ENCODE assay signal across 3 fruit fly cellular contexts in the genomic region with DNA sequence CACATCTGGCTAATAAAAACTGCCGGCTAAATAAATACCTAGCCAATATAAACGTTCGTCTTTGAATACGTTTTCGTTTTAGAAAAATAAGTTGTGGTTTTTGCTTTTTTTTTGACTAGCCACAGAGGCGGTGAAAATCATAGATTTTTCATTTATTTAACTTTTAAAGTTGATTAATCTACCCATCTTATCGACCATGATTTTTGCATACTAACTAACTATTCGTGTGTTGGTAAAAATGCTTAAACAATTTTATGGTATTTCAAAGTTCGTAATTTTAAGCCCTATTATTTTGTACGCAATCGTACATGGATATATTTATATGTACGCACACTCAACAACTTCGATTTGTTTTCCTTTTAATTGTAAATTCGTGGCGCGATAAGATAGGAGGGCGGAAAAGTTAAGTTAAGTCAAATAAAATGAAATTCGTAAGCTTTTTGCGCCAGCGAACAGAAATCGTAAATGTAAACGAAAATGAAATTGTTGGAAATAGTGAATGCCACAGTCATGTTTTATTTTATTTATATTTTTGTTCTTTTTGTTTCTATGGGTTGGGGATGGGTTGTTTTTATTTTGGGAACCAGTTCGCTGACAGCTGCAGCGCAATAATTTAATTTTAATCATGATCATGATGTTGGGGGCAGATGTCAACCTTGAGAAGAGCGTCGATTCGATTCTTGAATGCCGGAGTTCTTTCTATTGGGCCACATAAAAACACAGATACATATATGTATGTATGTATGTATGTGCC.
TF ChIP-seq lines count a peak whose summit lies in the region.

No protein-coding gene starts in this region.

TF ChIP-seq in whole organism, embryonic, 481 proteins besides CTCF, POLR2A, EP300 and RAD21 (continued from another document and continues in another):
- no peak for TF ChIP-seq CG18011 (GFP tag; optimal IDR thresholded peaks at IDR 0.05; lab: Kevin White, UChicago)
- no peak for TF ChIP-seq CG2199 (GFP tag; IDR thresholded peaks at IDR 0.05; lab: Robert Waterston, UW)
- no peak for TF ChIP-seq sens-2 (GFP tag; IDR thresholded peaks at IDR 0.05; lab: Robert Waterston, UW)
- TF ChIP-seq E2f1 (GFP tag; IDR thresholded peaks at IDR 0.05; lab: Robert Waterston, UW): 0 out of 2 replicates have a peak, but pooled peaks have one; percentile 12
- TF ChIP-seq Blimp-1 (GFP tag; optimal IDR thresholded peaks at IDR 0.05; lab: Kevin White, UChicago): peak; percentile 42
- no peak for TF ChIP-seq sob (GFP tag; IDR thresholded peaks at IDR 0.05; lab: Robert Waterston, UW)
- no peak for TF ChIP-seq p53 (GFP tag; optimal IDR thresholded peaks at IDR 0.05; lab: Kevin White, UChicago)
- no peak for TF ChIP-seq CG6654 (GFP tag; optimal IDR thresholded peaks at IDR 0.05; lab: Kevin White, UChicago)
- TF ChIP-seq pb (GFP tag; optimal IDR thresholded peaks at IDR 0.05; lab: Kevin White, UChicago): no peak
- TF ChIP-seq H15 (GFP tag; IDR thresholded peaks at IDR 0.05; lab: Robert Waterston, UW): no peak
- no peak for TF ChIP-seq CG5245 (GFP tag; optimal IDR thresholded peaks at IDR 0.05; lab: Kevin White, UChicago)
- no peak for TF ChIP-seq CG12299 (tag; optimal IDR thresholded peaks at IDR 0.05; lab: Kevin White, UChicago)
- TF ChIP-seq CG12219 (GFP tag; optimal IDR thresholded peaks at IDR 0.05; lab: Kevin White, UChicago): no peak
- TF ChIP-seq PHDP (tag; optimal IDR thresholded peaks at IDR 0.05; lab: Kevin White, UChicago): peak; percentile 68
- TF ChIP-seq crol (GFP tag; IDR thresholded peaks at IDR 0.05; lab: Robert Waterston, UW): no peak
- TF ChIP-seq org-1 (GFP tag; optimal IDR thresholded peaks at IDR 0.05; lab: Kevin White, UChicago): no peak
- no peak for TF ChIP-seq ac (GFP tag; optimal IDR thresholded peaks at IDR 0.05; lab: Kevin White, UChicago)
- TF ChIP-seq CG12744 (GFP tag; optimal IDR thresholded peaks at IDR 0.05; lab: Kevin White, UChicago): peak; percentile 26
- peak; percentile 27 for TF ChIP-seq CG18476 (GFP tag; optimal IDR thresholded peaks at IDR 0.05; lab: Kevin White, UChicago)
- TF ChIP-seq CG1603 (tag; optimal IDR thresholded peaks at IDR 0.05; lab: Kevin White, UChicago): peak; percentile 5
- TF ChIP-seq tio (GFP tag; optimal IDR thresholded peaks at IDR 0.05; lab: Kevin White, UChicago): no peak
- TF ChIP-seq CG11456 (GFP tag; IDR thresholded peaks at IDR 0.05; lab: Robert Waterston, UW): no peak
- TF ChIP-seq Nf-YC (tag; optimal IDR thresholded peaks at IDR 0.05; lab: Kevin White, UChicago): no peak
- TF ChIP-seq twi (tag; optimal IDR thresholded peaks at IDR 0.05; lab: Kevin White, UChicago): no peak
- TF ChIP-seq CG12155 (GFP tag; optimal IDR thresholded peaks at IDR 0.05; lab: Kevin White, UChicago): no peak
- no peak for TF ChIP-seq grn (GFP tag; optimal IDR thresholded peaks at IDR 0.05; lab: Kevin White, UChicago)
- TF ChIP-seq CkIIα-i1 (GFP tag; IDR thresholded peaks at IDR 0.05; lab: Robert Waterston, UW): no peak
- TF ChIP-seq CG12236 (GFP tag; optimal IDR thresholded peaks at IDR 0.05; lab: Kevin White, UChicago): no peak
- TF ChIP-seq HLH54F (GFP tag; optimal IDR thresholded peaks at IDR 0.05; lab: Kevin White, UChicago): no peak
- peak; percentile 90 for TF ChIP-seq CG11696 (GFP tag; IDR thresholded peaks at IDR 0.05; lab: Robert Waterston, UW)
- no peak for TF ChIP-seq Gug (GFP tag; IDR thresholded peaks at IDR 0.05; lab: Robert Waterston, UW)
- no peak for TF ChIP-seq slou (GFP tag; optimal IDR thresholded peaks at IDR 0.05; lab: Kevin White, UChicago)
- no peak for TF ChIP-seq CG7963 (GFP tag; IDR thresholded peaks at IDR 0.05; lab: Robert Waterston, UW; ENCODE audit: partially characterized antibody)
- TF ChIP-seq CG14860 (GFP tag; IDR thresholded peaks at IDR 0.05; lab: Robert Waterston, UW; ENCODE audit: partially characterized antibody): no peak
- TF ChIP-seq disco-r (GFP tag; optimal IDR thresholded peaks at IDR 0.05; lab: Kevin White, UChicago): no peak
- TF ChIP-seq Atf6 (GFP tag; IDR thresholded peaks at IDR 0.05; lab: Robert Waterston, UW): peak; percentile 76
- TF ChIP-seq gcm2 (GFP tag; optimal IDR thresholded peaks at IDR 0.05; lab: Kevin White, UChicago): no peak
- TF ChIP-seq crc (GFP tag; optimal IDR thresholded peaks at IDR 0.05; lab: Kevin White, UChicago): no peak
- TF ChIP-seq otp (GFP tag; IDR thresholded peaks at IDR 0.05; lab: Robert Waterston, UW): 0 out of 3 replicates have a peak, but pooled peaks have one; percentile 10
- TF ChIP-seq CG10366 (GFP tag; IDR thresholded peaks at IDR 0.05; lab: Robert Waterston, UW): 0 out of 2 replicates have a peak, but pooled peaks have one; percentile 18
- TF ChIP-seq gcm (GFP tag; optimal IDR thresholded peaks at IDR 0.05; lab: Kevin White, UChicago): no peak
- TF ChIP-seq CoRest (tag; optimal IDR thresholded peaks at IDR 0.05; lab: Kevin White, UChicago): peak; percentile 41

TF ChIP-seq in whole organism, prepupa, 60 proteins besides CTCF, POLR2A, EP300 and RAD21 (continued from another document):
- TF ChIP-seq Eip78C (GFP tag; lab: Kevin White, UChicago): peak; percentile 73
- TF ChIP-seq CG31627 (GFP tag; optimal IDR thresholded peaks at IDR 0.05; lab: Kevin White, UChicago): no peak
- TF ChIP-seq spab (GFP tag; optimal IDR thresholded peaks at IDR 0.05; lab: Kevin White, UChicago): no peak

TF ChIP-seq in whole organism, wandering third instar larva, 38 proteins besides CTCF, POLR2A, EP300 and RAD21 (continued from another document):
- TF ChIP-seq lola (GFP tag; optimal IDR thresholded peaks at IDR 0.05; lab: Kevin White, UChicago) (no peak), dsf (GFP tag; optimal IDR thresholded peaks at IDR 0.05; lab: Kevin White, UChicago; ENCODE audit: borderline replicate concordance) (no peak), Abd-B (GFP tag; optimal IDR thresholded peaks at IDR 0.05; lab: Kevin White, UChicago) (no peak), rgr (GFP tag; optimal IDR thresholded peaks at IDR 0.05; lab: Kevin White, UChicago) (peak; percentile 14), Rel (GFP tag; optimal IDR thresholded peaks at IDR 0.05; lab: Kevin White, UChicago) (no peak), Rel (tag; optimal IDR thresholded peaks at IDR 0.05; lab: Kevin White, UChicago) (no peak), dl (GFP tag; optimal IDR thresholded peaks at IDR 0.05; lab: Kevin White, UChicago; ENCODE audit: insufficient read depth in 1 of 2, partially characterized antibody in 2 of 2) (no peak), tai (GFP tag; optimal IDR thresholded peaks at IDR 0.05; lab: Kevin White, UChicago) (no peak), br (GFP tag; optimal IDR thresholded peaks at IDR 0.05; lab: Kevin White, UChicago) (no peak), Mio (GFP tag; optimal IDR thresholded peaks at IDR 0.05; lab: Kevin White, UChicago) (no peak)
